Worm (Caenorhabditis elegans): ENCODE measurements around the gene tre-5.

tre-5 gene

ce11 chrII:21953-22352, 33.2 kb downstream of the tre-5 start:
- TF ChIP-seq ref-1 (GFP tag; conservative IDR thresholded peaks at IDR 0.05) (no peak), ztf-29 (GFP tag; IDR thresholded peaks at IDR 0.05) (no peak), med-1 (GFP tag; optimal IDR thresholded peaks at IDR 0.05; ENCODE audit: insufficient read depth) (no peak), cog-1 (tag; optimal IDR thresholded peaks at IDR 0.05) (no peak), klf-2 (GFP tag; conservative IDR thresholded peaks at IDR 0.05) (no peak), T22C8.4 (GFP tag; IDR thresholded peaks at IDR 0.05) (no peak), tab-1 (GFP tag; IDR thresholded peaks at IDR 0.05) (no peak), flt-1 (GFP tag; IDR thresholded peaks at IDR 0.05) (no peak), ztf-23 (GFP tag; IDR thresholded peaks at IDR 0.05) (no peak)

- TF ChIP-seq med-1 (GFP tag; optimal IDR thresholded peaks at IDR 0.05; ENCODE audit: insufficient read depth) (no peak), ztf-29 (GFP tag; IDR thresholded peaks at IDR 0.05) (no peak), flt-1 (GFP tag; IDR thresholded peaks at IDR 0.05) (no peak), T22C8.4 (GFP tag; IDR thresholded peaks at IDR 0.05) (no peak), cog-1 (tag; optimal IDR thresholded peaks at IDR 0.05) (no peak), tab-1 (GFP tag; IDR thresholded peaks at IDR 0.05) (no peak), ref-1 (GFP tag; conservative IDR thresholded peaks at IDR 0.05) (no peak), ztf-23 (GFP tag; IDR thresholded peaks at IDR 0.05) (no peak), klf-2 (GFP tag; conservative IDR thresholded peaks at IDR 0.05) (no peak)
Measured at ce11 chrII:19238-19637, 35.9 kb downstream of the tre-5 start, which contains the start of gene gmeb-1. Gene gmeb-1 (plus strand): TSS chrII:19538.

- TF ChIP-seq T22C8.4 (GFP tag; IDR thresholded peaks at IDR 0.05) (peak; percentile 32; the same call in 1 of the 2 replicates), klf-2 (GFP tag; conservative IDR thresholded peaks at IDR 0.05) (no peak), med-1 (GFP tag; optimal IDR thresholded peaks at IDR 0.05; ENCODE audit: insufficient read depth) (no peak), ztf-23 (GFP tag; IDR thresholded peaks at IDR 0.05) (peak; percentile 53; the same call in 1 of the 2 replicates), cog-1 (tag; optimal IDR thresholded peaks at IDR 0.05) (peak; percentile 57), ztf-29 (GFP tag; IDR thresholded peaks at IDR 0.05) (no peak)
Measured at ce11 chrII:18787-19186, 36.3 kb downstream of the tre-5 start.

- no peak for TF ChIP-seq T22C8.4 (GFP tag; IDR thresholded peaks at IDR 0.05)
- no peak for TF ChIP-seq ztf-29 (GFP tag; IDR thresholded peaks at IDR 0.05)
- TF ChIP-seq ref-1 (GFP tag; conservative IDR thresholded peaks at IDR 0.05), result no peak
- no peak for TF ChIP-seq flt-1 (GFP tag; IDR thresholded peaks at IDR 0.05)
- no peak for TF ChIP-seq ztf-23 (GFP tag; IDR thresholded peaks at IDR 0.05)
- TF ChIP-seq klf-2 (GFP tag; conservative IDR thresholded peaks at IDR 0.05), result no peak
- TF ChIP-seq cog-1 (tag; optimal IDR thresholded peaks at IDR 0.05), result no peak
- TF ChIP-seq med-1 (GFP tag; optimal IDR thresholded peaks at IDR 0.05; ENCODE audit: insufficient read depth), result no peak
- TF ChIP-seq tab-1 (GFP tag; IDR thresholded peaks at IDR 0.05), result no peak
Measured at ce11 chrII:12685-13084, 42.4 kb downstream of the tre-5 start, which contains the start of gene best-3. Gene best-3 (plus strand): TSS chrII:12985.

- TF ChIP-seq tab-1 (GFP tag; IDR thresholded peaks at IDR 0.05), result no peak
- no peak for TF ChIP-seq klf-2 (GFP tag; conservative IDR thresholded peaks at IDR 0.05)
- no peak for TF ChIP-seq ztf-23 (GFP tag; IDR thresholded peaks at IDR 0.05)
- TF ChIP-seq ztf-29 (GFP tag; IDR thresholded peaks at IDR 0.05), result no peak
- TF ChIP-seq med-1 (GFP tag; optimal IDR thresholded peaks at IDR 0.05; ENCODE audit: insufficient read depth), result no peak
- no peak for TF ChIP-seq T22C8.4 (GFP tag; IDR thresholded peaks at IDR 0.05)
- no peak for TF ChIP-seq cog-1 (tag; optimal IDR thresholded peaks at IDR 0.05)
- TF ChIP-seq flt-1 (GFP tag; IDR thresholded peaks at IDR 0.05), result no peak
- no peak for TF ChIP-seq ref-1 (GFP tag; conservative IDR thresholded peaks at IDR 0.05)
Measured at ce11 chrII:11783-12182, 43.3 kb downstream of the tre-5 start, which contains the start of gene best-4. Gene best-4 (minus strand): TSS chrII:11883.

ce11 chrII:8212-8611, 46.9 kb downstream of the tre-5 start:
- TF ChIP-seq med-1 (GFP tag; optimal IDR thresholded peaks at IDR 0.05; ENCODE audit: insufficient read depth) (no peak), tab-1 (GFP tag; IDR thresholded peaks at IDR 0.05) (no peak), T22C8.4 (GFP tag; IDR thresholded peaks at IDR 0.05) (no peak), flt-1 (GFP tag; IDR thresholded peaks at IDR 0.05) (no peak), klf-2 (GFP tag; conservative IDR thresholded peaks at IDR 0.05) (no peak)

- TF ChIP-seq ztf-29 (GFP tag; IDR thresholded peaks at IDR 0.05), result no peak
- no peak for TF ChIP-seq flt-1 (GFP tag; IDR thresholded peaks at IDR 0.05)
- TF ChIP-seq cog-1 (tag; optimal IDR thresholded peaks at IDR 0.05), result no peak
- no peak for TF ChIP-seq tab-1 (GFP tag; IDR thresholded peaks at IDR 0.05)
- no peak for TF ChIP-seq ztf-23 (GFP tag; IDR thresholded peaks at IDR 0.05)
- no peak for TF ChIP-seq med-1 (GFP tag; optimal IDR thresholded peaks at IDR 0.05; ENCODE audit: insufficient read depth)
- no peak for TF ChIP-seq ref-1 (GFP tag; conservative IDR thresholded peaks at IDR 0.05)
- TF ChIP-seq T22C8.4 (GFP tag; IDR thresholded peaks at IDR 0.05), result no peak
- no peak for TF ChIP-seq klf-2 (GFP tag; conservative IDR thresholded peaks at IDR 0.05)
Measured at ce11 chrII:6349-6748, 48.8 kb downstream of the tre-5 start, which contains the start of gene osta-1. Gene osta-1 (plus strand): TSS chrII:6657.

- TF ChIP-seq T22C8.4 (GFP tag; IDR thresholded peaks at IDR 0.05) (no peak), tab-1 (GFP tag; IDR thresholded peaks at IDR 0.05) (no peak), flt-1 (GFP tag; IDR thresholded peaks at IDR 0.05) (no peak), ztf-29 (GFP tag; IDR thresholded peaks at IDR 0.05) (no peak), klf-2 (GFP tag; conservative IDR thresholded peaks at IDR 0.05) (no peak), med-1 (GFP tag; optimal IDR thresholded peaks at IDR 0.05; ENCODE audit: insufficient read depth) (no peak), ref-1 (GFP tag; conservative IDR thresholded peaks at IDR 0.05) (no peak), cog-1 (tag; optimal IDR thresholded peaks at IDR 0.05) (no peak), ztf-23 (GFP tag; IDR thresholded peaks at IDR 0.05) (no peak)
Measured at ce11 chrII:4793-5192, 50.3 kb downstream of the tre-5 start.
